Fruit fly (Drosophila melanogaster): Measurements from ENCODE around the gene ssh.

DNA sequence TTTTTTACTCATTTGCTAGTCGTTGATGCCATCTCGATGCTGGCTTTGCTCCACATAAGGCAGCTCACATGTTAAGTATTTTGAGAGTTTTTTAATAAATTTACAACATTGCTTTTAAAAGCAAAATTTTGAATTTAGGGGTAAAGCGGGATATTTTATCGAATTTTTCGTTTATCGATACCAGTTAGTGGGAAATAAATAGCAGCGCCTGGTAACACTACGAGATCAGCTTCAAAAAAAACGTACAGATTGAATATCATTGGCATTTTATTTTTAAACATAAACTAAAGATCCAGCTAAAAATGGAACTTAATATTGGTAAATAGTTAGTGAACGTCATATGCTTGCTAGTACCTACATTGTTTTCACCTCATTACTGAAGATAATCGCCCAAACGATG, 22.5 kb downstream of the ssh start, which contains the start of gene Mink:
- no peak for TF ChIP-seq Clk (GFP tag; optimal IDR thresholded peaks at IDR 0.05)
- no peak for TF ChIP-seq kay (GFP tag; ENCODE audit: borderline replicate concordance)
- no peak for TF ChIP-seq Hr96 (GFP tag; optimal IDR thresholded peaks at IDR 0.05)
- TF ChIP-seq Mnt (GFP tag; optimal IDR thresholded peaks at IDR 0.05) = no peak
- TF ChIP-seq toe (GFP tag; optimal IDR thresholded peaks at IDR 0.05) = no peak
- TF ChIP-seq CG5204 (GFP tag; optimal IDR thresholded peaks at IDR 0.05) = no peak
- TF ChIP-seq Crg-1 (GFP tag; optimal IDR thresholded peaks at IDR 0.05) = no peak
- no peak for TF ChIP-seq ovo (GFP tag; optimal IDR thresholded peaks at IDR 0.05)
- no peak for TF ChIP-seq pad (GFP tag; optimal IDR thresholded peaks at IDR 0.05)
- no peak for TF ChIP-seq CG7045 (GFP tag; optimal IDR thresholded peaks at IDR 0.05)
- TF ChIP-seq CG33017 (tag; optimal IDR thresholded peaks at IDR 0.05) = no peak
- TF ChIP-seq cic (GFP tag; optimal IDR thresholded peaks at IDR 0.05) = no peak
- TF ChIP-seq CG11617 (GFP tag; optimal IDR thresholded peaks at IDR 0.05) = no peak
- TF ChIP-seq cnc (optimal IDR thresholded peaks at IDR 0.05) = no peak
